Fruit fly (Drosophila melanogaster) whole organism, prepupa: ENCODE data around the gene RpS20.

Experiments used
- Blimp-1 ChIP-seq: fragments of 200-800 bp; sonication (Bioruptor generic); optimal IDR thresholded peaks from 3 replicates; lab custom pipeline; 2017; ENCODE audit warnings: missing biosample characterization, missing genetic modification characterization, mild to moderate bottlenecking, moderate library complexity, missing genetic modification reagents
- CG8119 ChIP-seq: fragments of 200-800 bp; sonication (Bioruptor generic); IDR thresholded peaks from 3 replicates; pipeline ENCODE4 v1.3.6; 2022; ENCODE audit warnings: missing biosample characterization, missing genetic modification characterization
- fkh ChIP-seq: fragments of 200-800 bp; sonication (Bioruptor generic); optimal IDR thresholded peaks from 3 replicates; lab custom pipeline; 2017; ENCODE audit warnings: missing biosample characterization, mild to moderate bottlenecking, missing genetic modification characterization, moderate library complexity
- ss ChIP-seq, 2 experiments: fragments of 200-800 bp; sonication (Bioruptor generic); optimal IDR thresholded peaks; 2 replicates in 1 of 2; 3 replicates in 1 of 2; lab custom pipeline; 2017 to 2018; ENCODE audit warnings: mild to moderate bottlenecking in 2 of 2, missing biosample characterization in 2 of 2, missing genetic modification characterization in 2 of 2, moderate library complexity in 1 of 2

DNA sequence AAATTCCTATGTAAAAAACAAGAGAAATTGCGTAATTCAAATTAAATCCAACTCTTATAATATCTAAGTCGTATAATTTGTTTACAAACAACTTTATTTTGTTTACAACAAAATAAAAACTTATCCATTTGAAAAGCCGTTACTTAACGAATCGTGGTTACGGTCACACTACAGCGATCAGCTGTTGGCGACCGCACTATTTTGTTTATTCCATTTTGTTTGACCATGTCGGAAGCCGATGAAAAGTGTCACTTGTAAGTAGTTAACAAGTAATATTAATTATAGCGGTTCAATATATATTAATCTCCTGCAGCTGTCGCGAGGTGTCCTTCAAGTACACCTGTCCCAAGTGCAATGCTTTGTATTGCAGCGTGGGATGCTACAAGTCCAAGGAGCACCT, 9.0 kb downstream of the RpS20 start, which contains the start of gene CG31223:
- TF ChIP-seq ss (GFP tag; optimal IDR thresholded peaks at IDR 0.05; lab: Kevin White, UChicago) = no peak
- TF ChIP-seq Blimp-1 (GFP tag; lab: Kevin White, UChicago) = no peak
- no peak for TF ChIP-seq fkh (GFP tag; lab: Kevin White, UChicago)
- no peak for TF ChIP-seq CG8119 (GFP tag; lab: Robert Waterston, UW)
